Worm (Caenorhabditis elegans): ENCODE data around the gene cest-3.

DNA sequence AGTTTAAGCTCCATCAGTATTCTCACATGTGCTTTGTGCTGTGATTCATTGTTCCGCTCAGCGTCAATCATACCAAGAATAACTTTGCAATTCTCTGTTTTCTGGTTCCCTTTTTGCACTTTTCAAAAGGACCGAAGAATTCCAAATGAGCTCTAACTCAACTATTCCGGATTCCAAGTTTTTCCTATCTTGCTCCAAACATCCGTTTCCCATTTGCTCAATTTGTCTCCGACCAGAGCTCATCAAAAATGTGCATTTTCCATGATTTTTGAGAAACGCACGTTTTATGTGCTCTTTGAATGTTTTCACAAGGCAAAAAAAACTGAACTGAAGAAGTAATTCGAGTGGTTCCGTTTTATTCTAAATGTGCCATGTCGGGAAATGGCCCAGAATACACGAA, 43.1 kb upstream of the cest-3 start:
- no peak for TF ChIP-seq W03F9.2 (tag; optimal IDR thresholded peaks at IDR 0.05)
- TF ChIP-seq him-1 (tag; optimal IDR thresholded peaks at IDR 0.05) = peak; percentile 15
